Worm (Caenorhabditis elegans) whole organism, L1 larva: Measurements from ENCODE around the gene cyn-4.

Source experiments
- egl-13 ChIP-seq: sonication (generic microtip); optimal IDR thresholded peaks from 2 replicates; lab custom pipeline; 2016; ENCODE audit warnings: missing genotype, missing genetic modification reagents, missing genetic modification characterization, missing compliant biosample characterization
- elt-3 ChIP-seq, 6 experiments: fragments of 150-350 bp in 1 of 6; sonication (generic microtip); optimal IDR thresholded peaks; 2 replicates each; lab custom pipeline; 2017 to 2018; ENCODE audit warnings: missing biosample characterization in 6 of 6, missing genetic modification characterization in 6 of 6, inconsistent platforms in 1 of 6
- lin-39 ChIP-seq: fragments of 150-350 bp; optimal IDR thresholded peaks from 2 replicates; lab custom pipeline; 2014; ENCODE audit warnings: missing biosample characterization, missing genetic modification reagents, missing genetic modification characterization
- mdl-1 ChIP-seq, 2 experiments: fragments of 150-350 bp; optimal IDR thresholded peaks; 2 replicates each; lab custom pipeline; 2014 to 2017; ENCODE audit warnings: missing biosample characterization in 2 of 2, missing genetic modification characterization in 2 of 2, inconsistent platforms in 1 of 2
- mep-1 ChIP-seq: fragments of 150-350 bp; optimal IDR thresholded peaks from 2 replicates; lab custom pipeline; 2014; ENCODE audit warnings: missing biosample characterization, missing genetic modification characterization
- nhr-77 ChIP-seq: fragments of 150-350 bp; optimal IDR thresholded peaks from 2 replicates; lab custom pipeline; 2014; ENCODE audit warnings: missing biosample characterization, missing genetic modification characterization
- unc-130 ChIP-seq: fragments of 150-350 bp; optimal IDR thresholded peaks from 2 replicates; lab custom pipeline; 2017; ENCODE audit warnings: missing biosample characterization, missing genetic modification characterization, inconsistent platforms
- zip-4 ChIP-seq: fragments of 200-800 bp; sonication (Bioruptor generic); optimal IDR thresholded peaks from 2 replicates; lab custom pipeline; 2018; ENCODE audit warnings: mild to moderate bottlenecking, missing genetic modification characterization, moderate library complexity, missing compliant biosample characterization

DNA sequence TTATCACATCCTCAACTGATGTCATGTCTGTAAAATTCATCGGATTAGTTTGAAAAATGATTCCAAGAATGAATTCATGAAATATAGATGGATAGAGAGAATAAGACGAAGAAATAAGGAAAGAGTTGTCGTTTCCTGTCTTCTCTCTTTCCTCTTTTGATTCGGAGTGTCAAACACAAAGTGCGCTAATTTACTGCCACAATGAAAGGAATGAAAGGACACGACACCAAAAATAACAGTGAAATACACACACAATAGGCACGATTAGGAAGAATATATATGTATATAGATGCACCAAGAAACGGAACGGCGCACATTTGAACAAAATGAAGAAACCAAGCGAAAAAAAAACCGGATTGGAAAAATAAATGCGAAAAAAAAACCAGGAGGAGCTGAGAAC lies 43.3 kb downstream of the cyn-4 start, which contains the start of gene VM106R.1:
- TF ChIP-seq mdl-1 (tag; optimal IDR thresholded peaks at IDR 0.05; lab: Kevin White, UChicago) (no peak), elt-3 (tag; optimal IDR thresholded peaks at IDR 0.05; lab: Kevin White, UChicago) (no peak), nhr-77 (tag; lab: Kevin White, UChicago) (no peak), lin-39 (tag; lab: Kevin White, UChicago) (no peak), egl-13 (tag; lab: Kevin White, UChicago) (no peak), mep-1 (tag; lab: Kevin White, UChicago) (no peak), unc-130 (no peak), zip-4 (GFP tag; lab: Kevin White, UChicago) (no peak)
